Fruit fly (Drosophila melanogaster) whole organism, pupa: ENCODE measurements around the gene Mst84Dd.

ENCODE experiments used
- CG10348 ChIP-seq: fragments of 200-800 bp; sonication (Bioruptor generic); IDR thresholded peaks from 2 replicates; pipeline ENCODE4 v1.3.6; 2022; ENCODE audit warnings: missing biosample characterization, missing genetic modification characterization
- CG12605 ChIP-seq: fragments of 200-800 bp; sonication (Bioruptor generic); IDR thresholded peaks from 2 replicates; pipeline ENCODE4 v1.3.6; 2022; ENCODE audit warnings: missing biosample characterization, missing genetic modification characterization
- CG13204 ChIP-seq: fragments of 200-800 bp; sonication (Bioruptor generic); optimal IDR thresholded peaks from 2 replicates; lab custom pipeline; 2018; ENCODE audit warnings: missing biosample characterization, mild to moderate bottlenecking, missing genetic modification characterization, moderate library complexity
- CG14655 ChIP-seq: fragments of 200-800 bp; sonication (Bioruptor generic); optimal IDR thresholded peaks from 3 replicates; lab custom pipeline; 2017; ENCODE audit warnings: mild to moderate bottlenecking, missing biosample characterization, missing genetic modification reagents, missing genetic modification characterization
- CG15710 ChIP-seq: fragments of 200-800 bp; sonication (Bioruptor generic); optimal IDR thresholded peaks from 2 replicates; lab custom pipeline; 2018; ENCODE audit warnings: missing biosample characterization, mild to moderate bottlenecking, missing genetic modification characterization, moderate library complexity
- CG17806 ChIP-seq: fragments of 200-800 bp; sonication (Bioruptor generic); optimal IDR thresholded peaks from 2 replicates; lab custom pipeline; 2018; ENCODE audit warnings: missing biosample characterization, mild to moderate bottlenecking, missing genetic modification characterization, moderate library complexity
- CG32121 ChIP-seq: fragments of 200-800 bp; sonication (Bioruptor generic); IDR thresholded peaks from 2 replicates; pipeline ENCODE4 v1.3.6; 2022; ENCODE audit warnings: missing biosample characterization, missing genetic modification characterization
- CG34367 ChIP-seq: fragments of 200-800 bp; sonication (Bioruptor generic); optimal IDR thresholded peaks from 2 replicates; lab custom pipeline; 2018; ENCODE audit warnings: missing biosample characterization, mild to moderate bottlenecking, missing genetic modification characterization
- CG4496 ChIP-seq: fragments of 200-800 bp; sonication (Bioruptor generic); IDR thresholded peaks from 3 replicates; pipeline ENCODE4 v1.3.6; 2022; ENCODE audit warnings: missing biosample characterization, missing genetic modification characterization
- CG8159 ChIP-seq: fragments of 200-800 bp; sonication (Bioruptor generic); optimal IDR thresholded peaks from 3 replicates; lab custom pipeline; 2018; ENCODE audit warnings: missing biosample characterization, mild to moderate bottlenecking, missing genetic modification characterization, moderate library complexity
- CG8301 ChIP-seq: fragments of 200-800 bp; sonication (Bioruptor generic); optimal IDR thresholded peaks from 2 replicates; lab custom pipeline; 2018; ENCODE audit warnings: missing biosample characterization, mild to moderate bottlenecking, missing genetic modification characterization
- CG9948 ChIP-seq: fragments of 200-800 bp; sonication (Bioruptor generic); optimal IDR thresholded peaks from 2 replicates; lab custom pipeline; 2018; ENCODE audit warnings: missing biosample characterization, mild to moderate bottlenecking, missing genetic modification characterization, moderate library complexity
- D1 ChIP-seq: fragments of 200-800 bp; sonication (Bioruptor generic); optimal IDR thresholded peaks from 2 replicates; lab custom pipeline; 2018; ENCODE audit warnings: missing biosample characterization, mild to moderate bottlenecking, missing genetic modification characterization, moderate library complexity
- EcR ChIP-seq: fragments of 200-800 bp; sonication (Bioruptor generic); optimal IDR thresholded peaks from 3 replicates; lab custom pipeline; 2019; ENCODE audit warnings: missing biosample characterization, missing genetic modification characterization, mild to moderate bottlenecking, moderate library complexity, missing genetic modification reagents
- Pif1A ChIP-seq: fragments of 200-800 bp; sonication (Bioruptor generic); optimal IDR thresholded peaks from 3 replicates; lab custom pipeline; 2016; ENCODE audit warnings: missing biosample characterization, missing genetic modification characterization
- Pif1B ChIP-seq: fragments of 200-800 bp; sonication (Bioruptor generic); optimal IDR thresholded peaks from 3 replicates; lab custom pipeline; 2016; ENCODE audit warnings: missing biosample characterization, missing genetic modification characterization
- Snoo ChIP-seq: fragments of 200-800 bp; sonication (Bioruptor generic); optimal IDR thresholded peaks from 3 replicates; lab custom pipeline; 2017; ENCODE audit warnings: missing biosample characterization, mild to moderate bottlenecking, missing genetic modification characterization, inconsistent platforms
- fd96Ca ChIP-seq: fragments of 200-800 bp; sonication (Bioruptor generic); IDR thresholded peaks from 3 replicates; pipeline ENCODE4 v1.3.6; 2022; ENCODE audit warnings: missing biosample characterization, missing genetic modification characterization
- gl ChIP-seq: fragments of 200-800 bp; sonication (Bioruptor generic); optimal IDR thresholded peaks from 2 replicates; lab custom pipeline; 2018; ENCODE audit warnings: missing biosample characterization, mild to moderate bottlenecking, missing genetic modification characterization
- rn ChIP-seq: fragments of 200-800 bp; sonication (Bioruptor generic); IDR thresholded peaks from 2 replicates; pipeline ENCODE4 v1.3.6; 2022; ENCODE audit warnings: missing biosample characterization, missing genetic modification characterization

Gene Mst84Dd

dm6 chr3R:7363673-7364072 is at the start of gene Mst84Dd:
Gene Mst84Dd (minus strand): TSS chr3R:7363773.
- no peak for TF ChIP-seq Snoo (tag; lab: Kevin White, UChicago)
- TF ChIP-seq CG34367 (tag; lab: Kevin White, UChicago): no peak
- TF ChIP-seq CG15710: no peak
- no peak for TF ChIP-seq CG10348
- no peak for TF ChIP-seq CG8301 (tag; lab: Kevin White, UChicago)
- no peak for TF ChIP-seq Pif1B (GFP tag; lab: Kevin White, UChicago)
- no peak for TF ChIP-seq fd96Ca (GFP tag; lab: Robert Waterston, UW)
- TF ChIP-seq CG17806: no peak
- TF ChIP-seq CG32121 (GFP tag; lab: Robert Waterston, UW): no peak
- no peak for TF ChIP-seq rn
- no peak for TF ChIP-seq CG8159 (tag; lab: Kevin White, UChicago)
- no peak for TF ChIP-seq Pif1A (GFP tag; lab: Kevin White, UChicago)
- TF ChIP-seq, all 21 proteins: peak for 0

- no peak for TF ChIP-seq CG10348
- no peak for TF ChIP-seq CG32121 (GFP tag; lab: Robert Waterston, UW)
- no peak for TF ChIP-seq CG13204
- TF ChIP-seq CG17806: no peak
- no peak for TF ChIP-seq Pif1A (GFP tag; lab: Kevin White, UChicago)
- TF ChIP-seq Snoo (tag; lab: Kevin White, UChicago): no peak
- no peak for TF ChIP-seq rn
- TF ChIP-seq CG34367 (tag; lab: Kevin White, UChicago): no peak
- no peak for TF ChIP-seq CG8301 (tag; lab: Kevin White, UChicago)
- TF ChIP-seq D1 (tag; lab: Kevin White, UChicago): no peak
- TF ChIP-seq CG14655 (GFP tag; lab: Kevin White, UChicago): no peak
Measured at dm6 chr3R:7406569-7406968, 43.0 kb upstream of the Mst84Dd start, which contains the start of gene Ir84a. Gene Ir84a (plus strand): TSS chr3R:7406869.

DNA sequence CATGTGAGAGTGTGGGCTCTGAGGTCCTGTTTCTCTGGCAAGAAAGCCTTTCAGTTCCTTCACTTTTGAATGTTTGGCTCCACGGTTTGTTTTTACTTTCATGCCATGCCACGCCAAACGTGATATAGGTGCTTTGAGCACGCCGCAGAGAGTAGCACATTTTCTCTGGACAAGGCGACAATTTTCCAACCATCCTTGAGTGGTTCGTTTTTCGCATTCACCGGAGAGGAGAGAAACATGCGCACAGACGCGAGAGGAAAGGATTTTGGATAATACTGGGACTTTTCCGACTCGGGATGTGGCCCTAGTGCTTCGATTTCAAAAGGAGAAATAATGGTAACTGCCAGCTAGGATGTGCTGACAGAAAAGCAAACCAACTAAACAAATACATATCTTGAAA is 30.5 kb upstream of the Mst84Dd start:
- TF ChIP-seq CG13204 (no peak), CG4496 (no peak), Pif1B (GFP tag; lab: Kevin White, UChicago) (no peak), EcR (GFP tag; lab: Kevin White, UChicago) (no peak), CG8301 (tag; lab: Kevin White, UChicago) (no peak), D1 (tag; lab: Kevin White, UChicago) (no peak), CG15710 (no peak)

- TF ChIP-seq CG13204 (no peak), CG12605 (no peak), CG14655 (GFP tag; lab: Kevin White, UChicago) (no peak), CG32121 (GFP tag; lab: Robert Waterston, UW) (no peak), CG17806 (no peak), Pif1A (GFP tag; lab: Kevin White, UChicago) (no peak), CG4496 (no peak), CG34367 (tag; lab: Kevin White, UChicago) (no peak), Snoo (tag; lab: Kevin White, UChicago) (no peak), D1 (tag; lab: Kevin White, UChicago) (no peak), gl (tag; lab: Kevin White, UChicago) (no peak), fd96Ca (GFP tag; lab: Robert Waterston, UW) (no peak), CG15710 (no peak), rn (no peak), CG9948 (tag; lab: Kevin White, UChicago) (no peak), CG8159 (tag; lab: Kevin White, UChicago) (no peak)
- TF ChIP-seq, all 21 proteins: peak for 0
Measured at dm6 chr3R:7391113-7391512, 27.5 kb upstream of the Mst84Dd start, which contains the start of gene CG42650. Gene CG42650 (plus strand): TSS chr3R:7391413.

- TF ChIP-seq Pif1A (GFP tag; lab: Kevin White, UChicago) (no peak), CG17806 (no peak), CG4496 (no peak), CG13204 (no peak), CG14655 (GFP tag; lab: Kevin White, UChicago) (no peak), CG10348 (no peak), gl (tag; lab: Kevin White, UChicago) (no peak)
Measured at dm6 chr3R:7369205-7369604, 5.6 kb upstream of the Mst84Dd start, which contains the start of gene MstProx. Gene MstProx (minus strand): TSS chr3R:7369305.

DNA sequence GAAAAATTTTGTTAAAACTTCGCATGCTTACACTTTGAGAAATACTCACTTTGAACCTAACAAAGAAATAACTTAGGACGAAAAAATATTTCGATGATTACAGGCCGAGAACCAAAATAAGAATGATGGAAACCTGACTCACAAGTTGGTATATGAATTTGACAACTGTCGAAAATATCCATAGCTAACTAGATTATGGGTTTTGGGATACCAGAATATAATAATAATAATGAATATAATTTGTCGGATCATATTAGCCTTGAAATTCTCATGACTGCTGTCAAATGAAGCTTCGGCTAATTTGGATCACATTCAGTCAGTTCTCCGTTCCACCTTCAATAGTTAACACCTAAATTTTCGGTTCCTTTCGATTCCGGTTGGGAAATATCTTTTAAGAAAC is 2.0 kb upstream of the Mst84Dd start, which contains the start of the genes Mst84Db and Mst84Da:
Gene Mst84Db, minus strand, starts transcription at position 101 of the 400 bp plus-strand sequence.
Gene Mst84Da, plus strand, starts transcription at position 324 of the 400 bp plus-strand sequence.
- TF ChIP-seq gl (tag; lab: Kevin White, UChicago): no peak
- TF ChIP-seq fd96Ca (GFP tag; lab: Robert Waterston, UW): no peak
- TF ChIP-seq rn: no peak
- no peak for TF ChIP-seq CG32121 (GFP tag; lab: Robert Waterston, UW)
- no peak for TF ChIP-seq CG15710
- TF ChIP-seq Pif1B (GFP tag; lab: Kevin White, UChicago): no peak
- TF ChIP-seq CG8159 (tag; lab: Kevin White, UChicago): no peak
- no peak for TF ChIP-seq CG12605

dm6 chr3R:7364573-7364972 is 1.0 kb upstream of the Mst84Dd start, which contains the start of gene Mst84Dc:
Gene Mst84Dc (minus strand): TSS chr3R:7364673.
- TF ChIP-seq CG15710 (no peak), CG32121 (GFP tag; lab: Robert Waterston, UW) (no peak), CG34367 (tag; lab: Kevin White, UChicago) (no peak), D1 (tag; lab: Kevin White, UChicago) (no peak)
